Worm (Caenorhabditis elegans): ENCODE measurements around the gene ape-1.
A peak's percentile ranks its signal among the peaks of the same experiment; 100 is the strongest.

Gene ape-1

DNA sequence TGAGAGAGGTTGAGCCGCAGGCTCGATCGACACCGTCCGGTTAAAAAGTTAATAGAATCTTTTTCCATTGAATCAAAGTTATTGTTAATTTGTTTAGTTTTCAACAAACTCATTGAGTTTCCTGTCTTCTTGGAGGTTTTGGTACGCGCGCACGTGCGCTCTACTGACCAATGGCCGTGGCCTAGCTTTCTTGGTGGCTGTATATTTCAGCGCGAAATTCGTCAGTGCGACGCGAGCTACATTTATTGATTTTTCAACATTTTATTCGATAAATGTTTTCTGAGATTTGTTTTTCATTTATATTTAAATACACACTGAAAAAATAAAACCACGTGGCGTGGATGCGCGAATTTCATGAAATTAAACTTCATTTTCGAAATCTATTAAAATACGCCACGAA is 31.6 kb upstream of the ape-1 start, which contains the start of gene bir-1:
Gene bir-1 (plus strand): TSS at position 312 of the 400 bp plus-strand sequence.
- TF ChIP-seq ahr-1 (tag; optimal IDR thresholded peaks at IDR 0.05): no peak
- no peak for TF ChIP-seq sox-2 (GFP tag; IDR thresholded peaks at IDR 0.05)
- no peak for TF ChIP-seq pat-9 (tag; optimal IDR thresholded peaks at IDR 0.05)
- no peak for TF ChIP-seq eyg-1 (tag; optimal IDR thresholded peaks at IDR 0.05)
- peak; percentile 33 for TF ChIP-seq ceh-18 (tag; optimal IDR thresholded peaks at IDR 0.05)
- TF ChIP-seq ceh-9 (tag; optimal IDR thresholded peaks at IDR 0.05): no peak
- TF ChIP-seq pha-4 (tag; optimal IDR thresholded peaks at IDR 0.05): no peak
- no peak for TF ChIP-seq pag-3 (tag; optimal IDR thresholded peaks at IDR 0.05; ENCODE audit: borderline replicate concordance)
- TF ChIP-seq unc-3 (GFP tag; conservative IDR thresholded peaks at IDR 0.05): no peak
- TF ChIP-seq unc-3 (tag; optimal IDR thresholded peaks at IDR 0.05): no peak
- TF ChIP-seq mec-3 (tag; optimal IDR thresholded peaks at IDR 0.05; ENCODE audit: borderline replicate concordance): no peak
- TF ChIP-seq unc-86 (tag; optimal IDR thresholded peaks at IDR 0.05): no peak
- TF ChIP-seq zip-5 (tag; optimal IDR thresholded peaks at IDR 0.05): peak; percentile 48
- no peak for TF ChIP-seq odd-2 (tag; optimal IDR thresholded peaks at IDR 0.05)
- no peak for TF ChIP-seq fkh-10 (GFP tag; optimal IDR thresholded peaks at IDR 0.05)
- TF ChIP-seq tbx-2 (tag; optimal IDR thresholded peaks at IDR 0.05): peak; percentile 91
- TF ChIP-seq madf-2 (tag; optimal IDR thresholded peaks at IDR 0.05): no peak
- TF ChIP-seq ztf-16 (tag; optimal IDR thresholded peaks at IDR 0.05): no peak
- TF ChIP-seq syd-9 (tag; optimal IDR thresholded peaks at IDR 0.05): no peak
- no peak for TF ChIP-seq pros-1 (tag; optimal IDR thresholded peaks at IDR 0.05)
- TF ChIP-seq Y22D7AL.16 (tag; optimal IDR thresholded peaks at IDR 0.05): no peak
- no peak for TF ChIP-seq ceh-30 (tag; optimal IDR thresholded peaks at IDR 0.05)
- TF ChIP-seq fax-1 (tag; optimal IDR thresholded peaks at IDR 0.05): peak; percentile 35
- TF ChIP-seq gmeb-2 (tag; optimal IDR thresholded peaks at IDR 0.05): no peak
- TF ChIP-seq pax-1 (tag; optimal IDR thresholded peaks at IDR 0.05): no peak
- TF ChIP-seq nhr-232 (tag; optimal IDR thresholded peaks at IDR 0.05): no peak
- TF ChIP-seq ceh-24 (tag; optimal IDR thresholded peaks at IDR 0.05): no peak
- peak; percentile 79 for TF ChIP-seq nfya-1 (tag; optimal IDR thresholded peaks at IDR 0.05)
- peak; percentile 86 for TF ChIP-seq ets-4 (tag; optimal IDR thresholded peaks at IDR 0.05)
- peak; percentile 70 for TF ChIP-seq hlh-8 (tag; optimal IDR thresholded peaks at IDR 0.05)
- no peak for TF ChIP-seq sox-4 (tag; optimal IDR thresholded peaks at IDR 0.05)
- no peak for TF ChIP-seq sdc-2 (tag; optimal IDR thresholded peaks at IDR 0.05)
- no peak for TF ChIP-seq ceh-22 (tag; optimal IDR thresholded peaks at IDR 0.05)
- TF ChIP-seq dmd-4 (tag; optimal IDR thresholded peaks at IDR 0.05; ENCODE audit: borderline replicate concordance): no peak
- no peak for TF ChIP-seq hlh-6 (tag; optimal IDR thresholded peaks at IDR 0.05)
- TF ChIP-seq che-1 (tag; optimal IDR thresholded peaks at IDR 0.05): no peak
- TF ChIP-seq ceh-45 (GFP tag; IDR thresholded peaks at IDR 0.05): no peak
- TF ChIP-seq ceh-48 (tag; optimal IDR thresholded peaks at IDR 0.05): peak; percentile 95
- TF ChIP-seq ama-1 (optimal IDR thresholded peaks at IDR 0.05): no peak
- no peak for TF ChIP-seq T23F11.4 (GFP tag; optimal IDR thresholded peaks at IDR 0.05)
- no peak for TF ChIP-seq pha-2 (tag; optimal IDR thresholded peaks at IDR 0.05)
- TF ChIP-seq elt-2 (tag; optimal IDR thresholded peaks at IDR 0.05): peak; percentile 44
- TF ChIP-seq lin-11 (tag; optimal IDR thresholded peaks at IDR 0.05): no peak
- TF ChIP-seq lim-6 (tag; optimal IDR thresholded peaks at IDR 0.05): peak; percentile 38
- no peak for TF ChIP-seq elt-4 (tag; optimal IDR thresholded peaks at IDR 0.05)
- TF ChIP-seq nhr-11 (tag; optimal IDR thresholded peaks at IDR 0.05): no peak
- TF ChIP-seq ceh-2 (tag; optimal IDR thresholded peaks at IDR 0.05): peak; percentile 93
- no peak for TF ChIP-seq dve-1 (tag; optimal IDR thresholded peaks at IDR 0.05)
- TF ChIP-seq C38D4.7 (GFP tag; optimal IDR thresholded peaks at IDR 0.05): no peak
- TF ChIP-seq unc-55 (GFP tag; optimal IDR thresholded peaks at IDR 0.05): no peak
- peak; percentile 26 for TF ChIP-seq ceh-14 (tag; optimal IDR thresholded peaks at IDR 0.05)
- TF ChIP-seq hlh-30 (tag; optimal IDR thresholded peaks at IDR 0.05; ENCODE audit: insufficient read depth): peak; percentile 50
- peak; percentile 34 for TF ChIP-seq pqm-1 (tag; optimal IDR thresholded peaks at IDR 0.05)
- peak; percentile 55 for TF ChIP-seq fkh-6 (tag; optimal IDR thresholded peaks at IDR 0.05)
- no peak for TF ChIP-seq K02D7.2 (tag; optimal IDR thresholded peaks at IDR 0.05)

Data from whole organism, late embryonic.